Fruit fly (Drosophila melanogaster) whole organism, adult: ENCODE results near the gene CG34408.

Source experiments
- CG11617 ChIP-seq: fragments of 200-800 bp; sonication (Bioruptor generic); optimal IDR thresholded peaks from 2 replicates; lab custom pipeline; 2017; ENCODE audit warnings: mild to moderate bottlenecking, missing biosample characterization, missing genetic modification reagents, missing genetic modification characterization
- CG12768 ChIP-seq: fragments of 200-800 bp; sonication (Bioruptor generic); optimal IDR thresholded peaks from 2 replicates; lab custom pipeline; 2017; ENCODE audit warnings: missing biosample characterization, missing genetic modification characterization, mild to moderate bottlenecking, moderate library complexity, missing genetic modification reagents
- CG14711 ChIP-seq: fragments of 200-800 bp; sonication (Bioruptor generic); optimal IDR thresholded peaks from 2 replicates; lab custom pipeline; 2018; ENCODE audit warnings: missing biosample characterization, mild to moderate bottlenecking, missing genetic modification characterization, moderate library complexity
- CG1620 ChIP-seq: fragments of 200-800 bp; sonication (Bioruptor generic); optimal IDR thresholded peaks from 2 replicates; lab custom pipeline; 2016; ENCODE audit warnings: missing biosample characterization, missing genetic modification characterization
- CG33017 ChIP-seq: fragments of 200-800 bp; sonication (Bioruptor generic); optimal IDR thresholded peaks from 2 replicates; lab custom pipeline; 2018; ENCODE audit warnings: missing biosample characterization, mild to moderate bottlenecking, missing genetic modification characterization, moderate library complexity
- CG5204 ChIP-seq: fragments of 200-800 bp; sonication (Bioruptor generic); optimal IDR thresholded peaks from 2 replicates; lab custom pipeline; 2016; ENCODE audit warnings: missing biosample characterization, missing genetic modification characterization
- CG7045 ChIP-seq: fragments of 200-800 bp; sonication (Bioruptor generic); optimal IDR thresholded peaks from 2 replicates; lab custom pipeline; 2017; ENCODE audit warnings: missing biosample characterization, mild to moderate bottlenecking, missing genetic modification characterization
- CG7101 ChIP-seq: fragments of 200-800 bp; sonication (Bioruptor generic); optimal IDR thresholded peaks from 2 replicates; lab custom pipeline; 2018; ENCODE audit warnings: missing biosample characterization, mild to moderate bottlenecking, missing genetic modification characterization, moderate library complexity
- Clk ChIP-seq: fragments of 200-800 bp; sonication (Bioruptor generic); optimal IDR thresholded peaks from 2 replicates; lab custom pipeline; 2017; ENCODE audit warnings: missing biosample characterization, missing genetic modification characterization
- Crg-1 ChIP-seq: fragments of 200-800 bp; sonication (Bioruptor generic); optimal IDR thresholded peaks from 2 replicates; lab custom pipeline; 2016; ENCODE audit warnings: missing biosample characterization, missing genetic modification characterization
- Hr96 ChIP-seq: fragments of 200-800 bp; sonication (Bioruptor generic); optimal IDR thresholded peaks from 2 replicates; lab custom pipeline; 2016; ENCODE audit warnings: missing biosample characterization, missing genetic modification characterization
- Mnt ChIP-seq: fragments of 200-800 bp; sonication (Bioruptor generic); optimal IDR thresholded peaks from 2 replicates; lab custom pipeline; 2016; ENCODE audit warnings: missing biosample characterization, mild to moderate bottlenecking, missing genetic modification characterization
- bab1 ChIP-seq: fragments of 200-800 bp; sonication (Bioruptor generic); optimal IDR thresholded peaks from 3 replicates; lab custom pipeline; 2019; ENCODE audit warnings: missing biosample characterization, mild to moderate bottlenecking, missing genetic modification characterization, moderate library complexity
- cic ChIP-seq: fragments of 200-800 bp; sonication (Bioruptor generic); optimal IDR thresholded peaks from 2 replicates; lab custom pipeline; 2017; ENCODE audit warnings: missing biosample characterization, mild to moderate bottlenecking, missing genetic modification characterization, moderate library complexity
- kay ChIP-seq: fragments of 200-800 bp; sonication (Bioruptor generic); peaks from one replicate; lab custom pipeline; 2016; ENCODE audit warnings: missing biosample characterization, missing genetic modification characterization, borderline replicate concordance
- ovo ChIP-seq: fragments of 200-800 bp; sonication (Bioruptor generic); optimal IDR thresholded peaks from 2 replicates; lab custom pipeline; 2016; ENCODE audit warnings: missing biosample characterization, missing genetic modification characterization
- pad ChIP-seq: fragments of 200-800 bp; sonication (Bioruptor generic); optimal IDR thresholded peaks from 3 replicates; lab custom pipeline; 2017; ENCODE audit warnings: missing biosample characterization, missing genetic modification characterization, mild to moderate bottlenecking, moderate library complexity, missing genetic modification reagents
- tj ChIP-seq: fragments of 200-800 bp; sonication (Bioruptor generic); optimal IDR thresholded peaks from 3 replicates; lab custom pipeline; 2017; ENCODE audit warnings: missing biosample characterization, mild to moderate bottlenecking, missing genetic modification characterization, moderate library complexity
- toe ChIP-seq: fragments of 200-800 bp; sonication (Bioruptor generic); optimal IDR thresholded peaks from 2 replicates; lab custom pipeline; 2016; ENCODE audit warnings: missing biosample characterization, missing genetic modification characterization

Gene CG34408

DNA sequence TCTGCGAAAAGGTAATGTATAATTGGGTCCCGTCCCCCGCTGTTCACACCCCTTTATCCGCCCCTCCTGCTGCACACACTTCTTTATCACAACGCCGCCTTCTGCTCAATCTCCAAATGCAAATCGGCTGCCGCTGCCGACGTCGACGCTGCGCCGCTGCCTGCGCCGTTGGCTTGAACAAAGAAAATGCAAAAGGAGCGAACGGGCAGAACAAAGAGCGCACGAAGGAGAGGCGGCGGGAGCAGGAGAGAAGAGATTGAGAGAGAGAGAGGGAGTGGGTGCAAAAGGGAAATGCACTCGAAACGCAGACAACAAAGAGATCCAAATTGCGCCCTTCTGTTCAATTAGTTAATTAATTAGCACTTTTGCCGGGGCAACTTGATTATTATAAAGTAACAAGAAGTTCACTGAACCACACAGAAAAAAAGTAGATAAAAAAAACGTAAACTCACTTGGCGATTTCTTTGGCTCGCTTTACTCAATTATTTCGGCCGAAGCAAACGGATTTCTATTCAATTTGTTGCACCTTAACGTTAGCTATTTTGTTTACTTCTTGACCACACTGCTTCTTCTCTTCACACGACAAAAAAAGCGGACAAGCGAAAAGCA lies 10.2 kb upstream of the CG34408 start:
- TF ChIP-seq tj (GFP tag; lab: Kevin White, UChicago) (peak; percentile 17), ovo (GFP tag; lab: Kevin White, UChicago) (no peak)

DNA sequence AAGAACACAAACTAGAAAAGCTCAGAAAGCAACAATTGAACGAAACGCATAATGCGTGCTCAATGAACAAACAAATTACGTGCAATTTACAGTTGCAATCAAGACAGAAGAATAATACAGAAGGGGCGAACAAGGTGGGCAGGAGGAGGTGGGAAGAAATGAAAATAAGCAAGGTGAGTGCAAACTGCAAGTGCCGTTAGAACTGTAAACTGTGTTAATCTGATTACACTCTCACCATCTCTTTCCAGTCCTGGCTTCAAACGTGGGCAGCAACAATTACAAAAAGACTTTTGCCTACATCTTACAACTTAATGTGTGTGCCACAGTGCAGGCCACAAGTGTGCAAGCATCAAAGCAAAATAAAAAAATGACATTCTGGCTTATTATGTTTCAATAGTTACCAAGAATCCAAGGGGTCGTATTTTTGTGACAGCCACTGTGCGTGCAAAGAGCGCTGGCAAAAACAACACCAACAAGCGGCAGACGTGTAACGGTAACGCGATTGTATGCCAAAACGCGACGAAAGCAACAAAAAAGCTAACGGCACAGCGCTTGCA lies 9.5 kb upstream of the CG34408 start:
- TF ChIP-seq CG5204 (GFP tag; lab: Kevin White, UChicago) (no peak), CG1620 (GFP tag; lab: Kevin White, UChicago) (peak; percentile 35), pad (GFP tag; lab: Kevin White, UChicago) (peak; percentile 85), ovo (GFP tag; lab: Kevin White, UChicago) (peak; percentile 70), cic (no peak), kay (GFP tag; lab: Kevin White, UChicago) (no peak), CG33017 (tag; lab: Kevin White, UChicago) (no peak), Hr96 (no peak), CG14711 (tag; lab: Kevin White, UChicago) (peak; percentile 38), Crg-1 (no peak), CG11617 (GFP tag; lab: Kevin White, UChicago) (no peak), tj (GFP tag; lab: Kevin White, UChicago) (no peak)

DNA sequence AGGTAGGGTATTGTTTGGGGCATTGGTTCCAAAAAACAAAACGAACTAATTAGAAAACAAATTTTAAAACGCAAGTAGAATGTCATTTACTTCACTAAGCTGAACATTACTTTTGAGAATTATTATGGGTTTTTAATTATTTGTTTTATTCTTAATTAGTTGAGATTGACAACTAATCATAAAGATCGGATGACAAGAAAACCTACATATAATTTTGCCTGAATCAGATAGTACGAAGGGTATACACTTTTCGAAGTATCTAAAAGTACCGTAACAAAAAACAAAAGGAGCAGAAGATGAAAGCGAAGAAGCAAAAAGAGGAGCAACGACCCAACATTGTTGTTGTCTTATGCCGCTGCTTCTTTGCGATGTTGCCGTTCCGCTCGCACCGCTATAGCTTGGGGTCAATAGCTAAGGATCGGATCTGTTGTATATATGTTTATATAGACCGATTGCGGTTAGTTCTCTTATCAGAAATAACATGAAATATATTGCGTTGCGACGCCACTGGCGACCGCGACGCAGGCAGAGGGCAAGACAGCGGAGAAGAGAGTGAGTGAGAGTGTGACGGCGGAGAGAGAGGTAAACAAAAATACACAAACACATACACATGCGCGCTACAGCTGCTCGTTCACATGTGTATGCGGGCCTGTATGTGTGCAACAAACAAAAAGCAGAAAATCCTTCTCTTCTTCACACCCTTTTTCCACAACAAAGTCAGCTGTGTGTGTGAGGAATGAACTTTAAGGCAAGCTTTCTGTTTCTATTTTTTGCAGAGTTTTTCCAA lies 8.6 kb upstream of the CG34408 start:
- no peak for TF ChIP-seq CG12768 (GFP tag; lab: Kevin White, UChicago)
- TF ChIP-seq CG14711 (tag; lab: Kevin White, UChicago): peak; percentile 66
- TF ChIP-seq ovo (GFP tag; lab: Kevin White, UChicago): no peak
- peak; percentile 35 for TF ChIP-seq CG5204 (GFP tag; lab: Kevin White, UChicago)
- TF ChIP-seq Crg-1: no peak
- TF ChIP-seq Mnt (GFP tag; lab: Kevin White, UChicago): peak; percentile 61
- no peak for TF ChIP-seq Hr96
- TF ChIP-seq CG11617 (GFP tag; lab: Kevin White, UChicago): no peak
- peak; percentile 58 for TF ChIP-seq bab1
- TF ChIP-seq CG7101 (tag; lab: Kevin White, UChicago): peak; percentile 71
- peak; percentile 9 for TF ChIP-seq CG33017 (tag; lab: Kevin White, UChicago)
- TF ChIP-seq kay (GFP tag; lab: Kevin White, UChicago): peak; percentile 24

DNA sequence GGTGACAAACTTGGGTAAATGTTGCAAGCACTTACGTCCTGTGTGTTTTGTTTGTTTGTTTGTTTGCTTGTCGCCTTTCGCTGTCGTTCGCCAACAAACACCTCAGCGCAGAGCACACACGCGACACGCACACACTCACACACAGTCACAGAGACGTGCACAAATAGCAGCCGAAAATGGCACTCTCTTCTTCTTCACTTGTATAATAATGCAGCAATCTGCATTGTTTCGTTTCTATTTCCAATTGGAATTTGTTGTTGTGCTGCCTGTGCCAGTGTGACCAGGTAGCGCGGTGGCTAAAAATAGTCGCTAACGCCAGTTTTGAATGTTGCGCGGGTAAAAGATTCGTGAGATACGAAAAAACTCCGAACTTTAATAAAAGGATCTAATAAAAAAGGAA lies 7.8 kb upstream of the CG34408 start, which contains the start of gene Ypel:
Ypel (minus strand) TSS at position 257 of the 400 bp plus-strand sequence.
- TF ChIP-seq bab1 (no peak), tj (GFP tag; lab: Kevin White, UChicago) (peak; percentile 28)

DNA sequence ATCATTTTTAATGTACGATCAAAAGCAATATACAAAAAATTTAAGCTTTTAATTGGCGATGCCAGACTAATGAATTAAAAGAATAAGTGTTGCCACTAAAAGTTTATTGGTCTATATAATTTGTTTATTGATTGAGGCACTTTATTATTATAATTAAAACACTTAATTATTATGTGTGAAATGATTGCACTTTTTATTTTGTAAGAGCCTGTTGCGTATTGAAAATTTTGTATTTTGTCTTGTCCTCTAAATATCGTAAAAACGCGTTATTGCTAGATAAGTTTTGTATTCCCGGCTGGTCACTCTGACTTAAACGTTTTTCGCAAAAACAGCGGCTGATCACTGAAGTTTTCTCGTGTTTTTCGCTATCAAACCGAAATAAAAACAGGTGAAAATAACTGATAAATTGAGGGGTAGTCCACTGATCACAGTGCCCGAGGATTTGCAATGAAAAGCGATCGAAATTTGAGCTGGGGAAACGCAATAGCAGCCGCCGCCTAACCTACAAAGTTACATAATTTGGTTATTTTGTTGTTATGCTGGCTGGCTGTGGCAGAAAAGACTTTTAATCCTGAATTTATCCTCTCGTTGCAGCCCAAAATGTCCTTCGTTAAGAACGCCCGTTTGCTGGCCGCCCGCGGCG lies 7.1 kb upstream of the CG34408 start, which contains the start of gene ATPsyndelta:
ATPsyndelta (plus strand) TSS at position 284 of the 643 bp plus-strand sequence.
- TF ChIP-seq pad (GFP tag; lab: Kevin White, UChicago) (no peak), bab1 (no peak), CG14711 (tag; lab: Kevin White, UChicago) (peak; percentile 46), Clk (no peak)

DNA sequence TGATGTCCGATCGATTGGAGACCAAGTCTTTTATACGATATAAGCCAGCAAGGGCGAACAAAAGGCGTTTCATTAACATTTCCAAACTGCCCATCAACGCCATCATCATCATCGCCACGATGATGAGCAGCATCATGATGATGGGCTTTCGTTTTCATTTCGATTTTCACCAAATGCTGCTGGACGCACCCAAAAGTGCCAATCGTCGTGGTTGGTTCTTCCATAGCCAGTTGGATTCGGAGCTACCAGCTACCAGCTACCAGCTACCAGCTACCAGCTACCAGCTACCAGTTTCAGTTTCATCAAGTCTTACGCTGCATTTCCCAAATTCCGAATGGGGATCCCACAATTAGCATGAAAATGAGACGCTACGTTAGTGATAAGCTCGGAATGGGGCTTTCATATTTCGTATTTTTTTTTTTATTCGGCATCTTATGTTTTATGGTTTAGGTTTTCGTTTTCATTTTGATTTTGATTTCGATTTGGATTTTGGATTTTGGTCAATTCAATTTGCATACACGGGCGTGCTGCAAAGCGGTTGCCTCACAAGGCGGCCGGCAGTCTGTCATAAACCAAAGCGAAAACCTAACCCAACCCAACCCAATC lies 3.2 kb upstream of the CG34408 start, which contains the start of gene CG2962:
CG2962 (minus strand) TSS at position 9 of the 606 bp plus-strand sequence.
- TF ChIP-seq CG33017 (tag; lab: Kevin White, UChicago): no peak
- no peak for TF ChIP-seq CG7045 (GFP tag; lab: Kevin White, UChicago)
- no peak for TF ChIP-seq CG5204 (GFP tag; lab: Kevin White, UChicago)
- TF ChIP-seq Clk: no peak
- TF ChIP-seq cic: no peak
- TF ChIP-seq bab1: no peak
- no peak for TF ChIP-seq toe
- TF ChIP-seq pad (GFP tag; lab: Kevin White, UChicago): no peak

DNA sequence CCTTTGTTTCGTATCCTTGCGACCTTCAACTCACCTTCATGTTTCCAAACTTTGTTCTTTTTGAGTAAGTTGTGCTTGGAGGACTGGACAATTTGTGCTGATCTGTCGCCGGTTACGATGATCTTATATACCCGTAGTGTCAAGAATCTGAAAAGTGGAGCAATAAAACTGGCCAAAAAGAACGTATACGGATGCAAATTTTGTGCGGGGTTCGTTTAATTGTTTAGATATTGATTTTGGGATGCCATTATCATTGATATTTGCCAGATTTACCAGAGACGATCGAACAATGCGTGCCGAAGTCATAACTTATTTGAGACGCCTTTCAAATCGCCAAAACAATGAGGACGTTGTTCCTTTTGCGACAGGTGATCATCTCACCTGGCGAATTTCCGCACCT lies 871 bp upstream of the CG34408 start, which contains the start of gene CG15308:
CG15308 (minus strand) TSS at position 101 of the 400 bp plus-strand sequence.
- TF ChIP-seq ovo (GFP tag; lab: Kevin White, UChicago): no peak
